Fruit fly (Drosophila melanogaster) whole organism, embryonic: ENCODE measurements around the gene mtsh.
A peak's percentile ranks its signal among the peaks of the same experiment; 100 is the strongest.

Experiments
- Bgb ChIP-seq: fragments of 200-800 bp; sonication (Bioruptor generic); IDR thresholded peaks from 2 replicates; pipeline ENCODE4 v1.3.6; 2022; ENCODE audit warnings: missing biosample characterization, missing genetic modification characterization; ENCODE audit not compliant: partially characterized antibody
- CG10543 ChIP-seq: fragments of 200-800 bp; sonication (Bioruptor generic); optimal IDR thresholded peaks from 3 replicates; lab custom pipeline; 2017; ENCODE audit warnings: missing biosample characterization, mild to moderate bottlenecking, missing genetic modification characterization, moderate library complexity
- CG10959 ChIP-seq: fragments of 200-800 bp; sonication (Bioruptor generic); IDR thresholded peaks from 2 replicates; pipeline ENCODE4 v1.3.6; 2022; ENCODE audit warnings: missing biosample characterization, missing genetic modification characterization
- CG10979 ChIP-seq: fragments of 200-800 bp; sonication (Bioruptor generic); optimal IDR thresholded peaks from 2 replicates; lab custom pipeline; 2018; ENCODE audit warnings: missing biosample characterization, mild to moderate bottlenecking, missing genetic modification characterization, moderate library complexity
- CG11247 ChIP-seq: fragments of 200-800 bp; sonication (Bioruptor generic); IDR thresholded peaks from 2 replicates; pipeline ENCODE4 v1.3.6; 2022; ENCODE audit warnings: missing biosample characterization, missing genetic modification characterization
- CG12236 ChIP-seq: fragments of 200-800 bp; sonication (Bioruptor generic); optimal IDR thresholded peaks from 2 replicates; lab custom pipeline; 2016; ENCODE audit warnings: missing biosample characterization, missing genetic modification characterization
- CG12391 ChIP-seq: fragments of 200-800 bp; sonication (Bioruptor generic); optimal IDR thresholded peaks from 3 replicates; lab custom pipeline; 2018; ENCODE audit warnings: missing biosample characterization, mild to moderate bottlenecking, missing genetic modification characterization, moderate library complexity
- CG12744 ChIP-seq: fragments of 200-800 bp; sonication (Bioruptor generic); optimal IDR thresholded peaks from 2 replicates; lab custom pipeline; 2016; ENCODE audit warnings: missing biosample characterization, missing genetic modification characterization
- CG13775 ChIP-seq: fragments of 200-800 bp; sonication (Bioruptor generic); optimal IDR thresholded peaks from 3 replicates; lab custom pipeline; 2017; ENCODE audit warnings: missing biosample characterization, mild to moderate bottlenecking, missing genetic modification characterization
- CG14050 ChIP-seq: fragments of 200-800 bp; sonication (Bioruptor generic); IDR thresholded peaks from 3 replicates; pipeline ENCODE4 v1.3.6; 2022; ENCODE audit warnings: missing biosample characterization, missing genetic modification characterization
- CG14667 ChIP-seq: fragments of 200-800 bp; sonication (Bioruptor generic); IDR thresholded peaks from 2 replicates; pipeline ENCODE4 v1.3.6; 2022; ENCODE audit warnings: missing biosample characterization, missing genetic modification characterization
- CG15514 ChIP-seq: fragments of 200-800 bp; sonication (Bioruptor generic); optimal IDR thresholded peaks from 3 replicates; lab custom pipeline; 2017; ENCODE audit warnings: missing biosample characterization, missing genetic modification characterization, mild to moderate bottlenecking, moderate library complexity, missing genetic modification reagents
- CG16815 ChIP-seq: fragments of 200-800 bp; sonication (Bioruptor generic); optimal IDR thresholded peaks from 3 replicates; lab custom pipeline; 2017; ENCODE audit warnings: missing biosample characterization, mild to moderate bottlenecking, missing genetic modification characterization
- CG17186 ChIP-seq: fragments of 200-800 bp; sonication (Bioruptor generic); optimal IDR thresholded peaks from 3 replicates; lab custom pipeline; 2017; ENCODE audit warnings: missing biosample characterization, missing genetic modification reagents, missing genetic modification characterization
- CG17612 ChIP-seq: fragments of 200-800 bp; sonication (Bioruptor generic); IDR thresholded peaks from 2 replicates; pipeline ENCODE4 v1.3.6; 2022; ENCODE audit warnings: missing biosample characterization, missing genetic modification characterization
- CG2875 ChIP-seq: fragments of 200-800 bp; sonication (Bioruptor generic); optimal IDR thresholded peaks from 2 replicates; lab custom pipeline; 2017; ENCODE audit warnings: missing biosample characterization, mild to moderate bottlenecking, missing genetic modification characterization, missing genetic modification reagents
- CG31388 ChIP-seq: fragments of 200-800 bp; sonication (Bioruptor generic); optimal IDR thresholded peaks from 2 replicates; lab custom pipeline; 2016; ENCODE audit warnings: missing biosample characterization, missing genetic modification characterization
- CG7786 ChIP-seq: fragments of 200-800 bp; sonication (Bioruptor generic); optimal IDR thresholded peaks from 2 replicates; lab custom pipeline; 2016; ENCODE audit warnings: missing biosample characterization, missing genetic modification characterization
- CG7839 ChIP-seq: fragments of 200-800 bp; sonication (Bioruptor generic); optimal IDR thresholded peaks from 3 replicates; lab custom pipeline; 2018; ENCODE audit warnings: missing biosample characterization, mild to moderate bottlenecking, missing genetic modification characterization, moderate library complexity
- ERR ChIP-seq: fragments of 200-800 bp; sonication (Bioruptor generic); optimal IDR thresholded peaks from 2 replicates; lab custom pipeline; 2016; ENCODE audit warnings: missing biosample characterization, missing genetic modification characterization
- GATAe ChIP-seq: fragments of 200-800 bp; sonication (Bioruptor generic); conservative IDR thresholded peaks from 2 replicates; pipeline ENCODE4 v1.3.6; 2022; ENCODE audit warnings: missing biosample characterization, missing genetic modification characterization
- Hr39 ChIP-seq: fragments of >200 bp; optimal IDR thresholded peaks from 2 replicates; lab custom pipeline; 2017
- Med ChIP-seq: fragments of 200-800 bp; sonication (Bioruptor generic); peaks from one replicate; lab custom pipeline; 2016; ENCODE audit warnings: missing biosample characterization, missing genetic modification characterization, mild to moderate bottlenecking, inconsistent platforms, moderate library complexity
- Meics ChIP-seq: fragments of 200-800 bp; sonication (Bioruptor generic); optimal IDR thresholded peaks from 2 replicates; lab custom pipeline; 2017; ENCODE audit warnings: missing biosample characterization, mild to moderate bottlenecking, missing genetic modification characterization
- NC2α ChIP-seq: fragments of 200-800 bp; sonication (Bioruptor generic); optimal IDR thresholded peaks from 2 replicates; lab custom pipeline; 2016; ENCODE audit warnings: missing biosample characterization, missing genetic modification characterization
- Sox102F ChIP-seq: fragments of 200-800 bp; sonication (Bioruptor generic); optimal IDR thresholded peaks from 2 replicates; lab custom pipeline; 2018; ENCODE audit warnings: missing biosample characterization, mild to moderate bottlenecking, missing genetic modification characterization, moderate library complexity
- Sry-δ ChIP-seq: fragments of 200-800 bp; sonication (Bioruptor generic); optimal IDR thresholded peaks from 2 replicates; lab custom pipeline; 2016; ENCODE audit warnings: missing biosample characterization, missing genetic modification characterization
- Ssrp ChIP-seq: fragments of 200-800 bp; sonication (Bioruptor generic); optimal IDR thresholded peaks from 2 replicates; lab custom pipeline; 2018; ENCODE audit warnings: missing biosample characterization, mild to moderate bottlenecking, missing genetic modification characterization, moderate library complexity
- TFAM ChIP-seq: fragments of 200-800 bp; sonication (Bioruptor generic); optimal IDR thresholded peaks from 2 replicates; lab custom pipeline; 2017; ENCODE audit warnings: missing biosample characterization, missing genetic modification characterization, inconsistent platforms
- abd-A ChIP-seq: fragments of 200-800 bp; sonication (Bioruptor generic); optimal IDR thresholded peaks from 3 replicates; lab custom pipeline; 2019; ENCODE audit warnings: missing biosample characterization, mild to moderate bottlenecking, missing genetic modification characterization, moderate library complexity
- ara ChIP-seq: fragments of 200-800 bp; sonication (Bioruptor generic); IDR thresholded peaks from 2 replicates; pipeline ENCODE4 v1.3.6; 2022; ENCODE audit warnings: missing biosample characterization, missing genetic modification characterization
- ase ChIP-seq: fragments of 200-800 bp; sonication (Bioruptor generic); IDR thresholded peaks from 3 replicates; pipeline ENCODE4 v1.3.6; 2022; ENCODE audit warnings: missing biosample characterization, missing genetic modification characterization
- cwo ChIP-seq: fragments of 200-800 bp; sonication (Bioruptor generic); optimal IDR thresholded peaks from 3 replicates; lab custom pipeline; 2017; ENCODE audit warnings: missing biosample characterization, missing genetic modification characterization, mild to moderate bottlenecking, moderate library complexity, missing genetic modification reagents
- grn ChIP-seq: fragments of 200-800 bp; sonication (Bioruptor generic); optimal IDR thresholded peaks from 3 replicates; lab custom pipeline; 2017; ENCODE audit warnings: missing biosample characterization, missing genetic modification characterization
- lab ChIP-seq: fragments of 200-800 bp; sonication (Bioruptor generic); optimal IDR thresholded peaks from 3 replicates; lab custom pipeline; 2017; ENCODE audit warnings: missing biosample characterization, missing genetic modification characterization, mild to moderate bottlenecking, moderate library complexity, missing genetic modification reagents
- lbe ChIP-seq: fragments of 200-800 bp; sonication (Bioruptor generic); optimal IDR thresholded peaks from 2 replicates; lab custom pipeline; 2016; ENCODE audit warnings: missing biosample characterization, mild to moderate bottlenecking, missing genetic modification characterization
- pan ChIP-seq, 4 experiments: fragments of >200 bp in 3 of 4; fragments of 200-800 bp in 1 of 4; sonication (Bioruptor generic) in 1 of 4; optimal IDR thresholded peaks in 3 of 4; IDR thresholded peaks in 1 of 4; 2 replicates each; pipeline versions ENCODE4 v1.3.6 to Lab custom; 2017 to 2022; ENCODE audit warnings: missing biosample characterization in 2 of 4, missing genetic modification characterization in 2 of 4, mixed read lengths in 1 of 4
- peb ChIP-seq: fragments of 200-800 bp; sonication (Bioruptor generic); IDR thresholded peaks from 2 replicates; pipeline ENCODE4 v1.3.6; 2022; ENCODE audit warnings: missing biosample characterization, missing genetic modification characterization
- pho ChIP-seq: fragments of 200-800 bp; sonication (Bioruptor generic); optimal IDR thresholded peaks from 2 replicates; lab custom pipeline; 2016; ENCODE audit warnings: missing biosample characterization, missing genetic modification characterization
- rib ChIP-seq: fragments of 200-800 bp; sonication (Bioruptor generic); IDR thresholded peaks from 2 replicates; pipeline ENCODE4 v1.3.6; 2022; ENCODE audit warnings: missing biosample characterization, missing genetic modification characterization
- sc ChIP-seq, 3 experiments: fragments of >200 bp in 2 of 3; fragments of 200-800 bp in 1 of 3; sonication (Bioruptor generic) in 1 of 3; optimal IDR thresholded peaks; 2 replicates in 2 of 3; 3 replicates in 1 of 3; lab custom pipeline; 2017; ENCODE audit warnings: mild to moderate bottlenecking in 1 of 3, missing biosample characterization in 1 of 3, missing genetic modification characterization in 1 of 3, missing genetic modification reagents in 1 of 3
- sima ChIP-seq: fragments of 200-800 bp; sonication (Bioruptor generic); optimal IDR thresholded peaks from 2 replicates; lab custom pipeline; 2016; ENCODE audit warnings: missing biosample characterization, missing genetic modification characterization
- sr ChIP-seq: fragments of 200-800 bp; sonication (Bioruptor generic); IDR thresholded peaks from 3 replicates; pipeline ENCODE4 v1.3.6; 2022; ENCODE audit warnings: missing biosample characterization, missing genetic modification characterization
- ssp ChIP-seq: fragments of 200-800 bp; sonication (Bioruptor generic); IDR thresholded peaks from 2 replicates; pipeline ENCODE4 v1.3.6; 2022; ENCODE audit warnings: missing biosample characterization, missing genetic modification characterization
- tll ChIP-seq, 2 experiments: fragments of 200-800 bp in 1 of 2; fragments of >200 bp in 1 of 2; sonication (Bioruptor generic) in 1 of 2; optimal IDR thresholded peaks; 2 replicates each; lab custom pipeline; 2017 to 2019; ENCODE audit warnings: missing biosample characterization in 2 of 2, missing genetic modification characterization in 2 of 2, mild to moderate bottlenecking in 1 of 2, moderate library complexity in 1 of 2
- tna ChIP-seq: fragments of 200-800 bp; sonication (Bioruptor generic); IDR thresholded peaks from 2 replicates; pipeline ENCODE4 v1.3.6; 2022; ENCODE audit warnings: missing biosample characterization, missing genetic modification characterization; ENCODE audit not compliant: partially characterized antibody
- wdn ChIP-seq: fragments of 200-800 bp; sonication (Bioruptor generic); IDR thresholded peaks from 2 replicates; pipeline ENCODE4 v1.3.6; 2022; ENCODE audit warnings: missing biosample characterization, missing genetic modification characterization
- zen2 ChIP-seq: fragments of 200-800 bp; sonication (Bioruptor generic); IDR thresholded peaks from 3 replicates; pipeline ENCODE4 v1.3.6; 2022; ENCODE audit warnings: missing biosample characterization, missing genetic modification characterization; ENCODE audit not compliant: partially characterized antibody

Gene mtsh

dm6 chr2L:8319858-8320525 lies at the start of gene mtsh, which contains the start of gene strat:
mtsh (minus strand) TSS chr2L:8319908.
strat (plus strand) TSS chr2L:8320328.
- peak; percentile 47; the same call in 1 of the 3 replicates for TF ChIP-seq sr (GFP tag; lab: Robert Waterston, UW)
- peak; percentile 12 for TF ChIP-seq CG7786 (GFP tag; lab: Kevin White, UChicago)
- TF ChIP-seq ERR, result peak; percentile 44
- TF ChIP-seq tll (GFP tag; optimal IDR thresholded peaks at IDR 0.05; lab: Kevin White, UChicago), result peak in 1 of 2 experiments; percentile 12
- no peak for TF ChIP-seq ssp (GFP tag; lab: Robert Waterston, UW)
- TF ChIP-seq CG13775, result peak; percentile 61
- TF ChIP-seq lbe, result peak; percentile 30
- no peak for TF ChIP-seq Hr39 (lab: Kevin White, UChicago)
- 0 out of 2 replicates have a peak, but pooled peaks have one; percentile 42 for TF ChIP-seq ara
- no peak for TF ChIP-seq rib (GFP tag; lab: Robert Waterston, UW)
- TF ChIP-seq CG14050 (GFP tag; lab: Robert Waterston, UW), result no peak; the same call in 2 of the 3 replicates
- no peak; the same call in 2 of the 3 replicates for TF ChIP-seq zen2 (GFP tag; lab: Robert Waterston, UW)
- peak; percentile 6 for TF ChIP-seq CG2875 (GFP tag; lab: Kevin White, UChicago)
- peak; percentile 55 for TF ChIP-seq CG10979 (tag; lab: Kevin White, UChicago)
- TF ChIP-seq tna (GFP tag; lab: Robert Waterston, UW), result peak; percentile 7; the same call in 1 of the 2 replicates
- peak; percentile 56 for TF ChIP-seq sima (GFP tag; lab: Kevin White, UChicago)
- no peak for TF ChIP-seq pan (optimal IDR thresholded peaks at IDR 0.05; lab: Kevin White, UChicago)
- peak in 1 of 2 experiments; percentile 58 for TF ChIP-seq pan (GFP tag; optimal IDR thresholded peaks at IDR 0.05 in 1 of 2, IDR thresholded peaks at IDR 0.05 in 1 of 2)
- TF ChIP-seq CG17612 (GFP tag; lab: Robert Waterston, UW), result no peak
- TF ChIP-seq grn, result peak; percentile 38
- peak; percentile 73 for TF ChIP-seq Bgb (GFP tag; lab: Robert Waterston, UW)
- TF ChIP-seq CG10959 (GFP tag; lab: Robert Waterston, UW), result no peak
- peak; percentile 34 for TF ChIP-seq CG12236 (GFP tag; lab: Kevin White, UChicago)
- no peak for TF ChIP-seq sc (optimal IDR thresholded peaks at IDR 0.05; lab: Kevin White, UChicago)
- no peak for TF ChIP-seq sc (GFP tag; optimal IDR thresholded peaks at IDR 0.05; lab: Kevin White, UChicago)
- TF ChIP-seq Sox102F, result no peak
- peak; percentile 40 for TF ChIP-seq CG17186 (GFP tag; lab: Kevin White, UChicago)
- TF ChIP-seq NC2α (GFP tag; lab: Kevin White, UChicago), result no peak
- TF ChIP-seq wdn (GFP tag; lab: Robert Waterston, UW), result no peak
- no peak for TF ChIP-seq abd-A (tag; lab: Kevin White, UChicago)
- peak; percentile 56; the same call in 2 of the 3 replicates for TF ChIP-seq ase (GFP tag; lab: Robert Waterston, UW)
- peak; percentile 63; the same call in 1 of the 2 replicates for TF ChIP-seq GATAe (GFP tag; lab: Robert Waterston, UW)
- TF ChIP-seq Meics, result peak; percentile 81
- TF ChIP-seq CG15514 (GFP tag; lab: Kevin White, UChicago), result peak; percentile 83
- TF ChIP-seq CG31388 (GFP tag; lab: Kevin White, UChicago), result no peak
- TF ChIP-seq CG12391, result peak; percentile 56
- TF ChIP-seq CG12744 (GFP tag; lab: Kevin White, UChicago), result no peak
- peak; percentile 95 for TF ChIP-seq Med (GFP tag; lab: Kevin White, UChicago)
- no peak for TF ChIP-seq CG11247 (GFP tag; lab: Robert Waterston, UW)
- TF ChIP-seq Ssrp (tag; lab: Kevin White, UChicago), result peak; percentile 28
- no peak for TF ChIP-seq CG14667 (GFP tag; lab: Robert Waterston, UW)
- TF ChIP-seq Sry-δ (GFP tag; lab: Kevin White, UChicago), result peak; percentile 62
- TF ChIP-seq peb (GFP tag; lab: Robert Waterston, UW), result peak; percentile 31; the same call in 1 of the 2 replicates
- no peak for TF ChIP-seq cwo (GFP tag; lab: Kevin White, UChicago)
- peak; percentile 88 for TF ChIP-seq lab (GFP tag; lab: Kevin White, UChicago)
- peak; percentile 28 for TF ChIP-seq pho (GFP tag; lab: Kevin White, UChicago)
- TF ChIP-seq CG16815, result no peak
- TF ChIP-seq TFAM (GFP tag; lab: Kevin White, UChicago), result peak; percentile 21
- TF ChIP-seq CG10543, result peak; percentile 2
- no peak for TF ChIP-seq CG7839 (tag; lab: Kevin White, UChicago)
